Worm (Caenorhabditis elegans): ENCODE results near the gene EGAP1.1.
A peak's percentile ranks its signal among the peaks of the same experiment; 100 is the strongest.

EGAP1.1 gene

DNA sequence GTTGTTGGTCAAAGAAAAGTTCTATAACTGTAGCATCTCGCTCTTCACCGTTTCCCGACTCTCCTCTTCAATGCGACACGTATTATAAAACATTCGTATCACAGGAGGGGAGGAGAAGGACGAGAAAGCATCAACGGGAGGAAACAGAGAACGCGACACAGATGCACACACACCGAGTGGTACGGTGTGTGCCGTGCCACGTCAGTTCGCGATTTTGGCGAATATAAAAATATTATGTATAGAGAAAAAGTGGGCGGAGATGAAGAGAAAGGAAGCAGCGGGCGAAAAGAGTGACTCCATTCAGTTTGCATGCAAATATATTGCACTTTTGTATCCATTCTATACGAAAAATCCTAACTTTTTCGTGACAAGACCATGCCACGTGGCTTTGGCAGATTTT is 22.3 kb downstream of the EGAP1.1 start:
- TF ChIP-seq hrde-1 (tag; optimal IDR thresholded peaks at IDR 0.05; ENCODE audit: borderline replicate concordance) (peak; percentile 50), Y67H2A.10 (GFP tag; conservative IDR thresholded peaks at IDR 0.05) (no peak), snpc-4 (GFP tag; optimal IDR thresholded peaks at IDR 0.05) (no peak), snpc-4 (tag; optimal IDR thresholded peaks at IDR 0.05) (peak in 3 of 4 experiments; percentile 13 to 42 (median 35)), lin-54 (GFP tag; optimal IDR thresholded peaks at IDR 0.05) (peak; percentile 33), ztf-18 (tag; optimal IDR thresholded peaks at IDR 0.05) (no peak), madf-6 (GFP tag; IDR thresholded peaks at IDR 0.05) (peak; percentile 23; the same call in 1 of the 2 replicates), egl-18 (GFP tag; IDR thresholded peaks at IDR 0.05) (no peak), snpc-1.1 (tag; optimal IDR thresholded peaks at IDR 0.05; ENCODE audit: insufficient read depth) (no peak), die-1 (tag; optimal IDR thresholded peaks at IDR 0.05) (peak; percentile 12), gei-17 (GFP tag; optimal IDR thresholded peaks at IDR 0.05) (no peak), D2030.7 (GFP tag; IDR thresholded peaks at IDR 0.05) (0 out of 2 replicates have a peak, but pooled peaks have one; percentile 35), madf-3 (GFP tag; IDR thresholded peaks at IDR 0.05) (no peak), hlh-26 (GFP tag; conservative IDR thresholded peaks at IDR 0.05) (no peak), bed-1 (GFP tag; IDR thresholded peaks at IDR 0.05) (no peak), nhr-27 (tag; optimal IDR thresholded peaks at IDR 0.05) (no peak), nhr-80 (tag; optimal IDR thresholded peaks at IDR 0.05) (peak; percentile 67), nfya-1 (tag; optimal IDR thresholded peaks at IDR 0.05; ENCODE audit: borderline replicate concordance, insufficient read depth) (no peak), nhr-179 (tag; optimal IDR thresholded peaks at IDR 0.05) (no peak), ceh-91 (GFP tag; IDR thresholded peaks at IDR 0.05) (no peak), chd-7 (tag; optimal IDR thresholded peaks at IDR 0.05) (no peak), F33H1.4 (GFP tag; IDR thresholded peaks at IDR 0.05) (no peak), attf-3 (GFP tag; conservative IDR thresholded peaks at IDR 0.05) (no peak), snpc-3.4 (tag; optimal IDR thresholded peaks at IDR 0.05) (peak; percentile 35), let-607 (tag; optimal IDR thresholded peaks at IDR 0.05) (peak; percentile 77 to 79), egl-44 (GFP tag; IDR thresholded peaks at IDR 0.05) (no peak), B0336.3 (GFP tag; IDR thresholded peaks at IDR 0.05) (no peak; the same call in 1 of the 2 replicates), cebp-2 (GFP tag; IDR thresholded peaks at IDR 0.05) (no peak), nfyb-1 (GFP tag; IDR thresholded peaks at IDR 0.05) (peak; percentile 54; the same call in 1 of the 2 replicates), mes-4 (tag; optimal IDR thresholded peaks at IDR 0.05) (peak; percentile 1), pha-4 (tag; optimal IDR thresholded peaks at IDR 0.05) (no peak), hmg-1.2 (GFP tag; IDR thresholded peaks at IDR 0.05) (peak; percentile 26; the same call in 1 of the 2 replicates), dox-1 (GFP tag; IDR thresholded peaks at IDR 0.05) (peak; percentile 40; the same call in 1 of the 2 replicates), F52B5.7 (tag; optimal IDR thresholded peaks at IDR 0.05) (peak; percentile 3), snpc-1.3 (tag; optimal IDR thresholded peaks at IDR 0.05; ENCODE audit: insufficient read depth) (no peak), atf-7 (tag; optimal IDR thresholded peaks at IDR 0.05) (no peak)

DNA sequence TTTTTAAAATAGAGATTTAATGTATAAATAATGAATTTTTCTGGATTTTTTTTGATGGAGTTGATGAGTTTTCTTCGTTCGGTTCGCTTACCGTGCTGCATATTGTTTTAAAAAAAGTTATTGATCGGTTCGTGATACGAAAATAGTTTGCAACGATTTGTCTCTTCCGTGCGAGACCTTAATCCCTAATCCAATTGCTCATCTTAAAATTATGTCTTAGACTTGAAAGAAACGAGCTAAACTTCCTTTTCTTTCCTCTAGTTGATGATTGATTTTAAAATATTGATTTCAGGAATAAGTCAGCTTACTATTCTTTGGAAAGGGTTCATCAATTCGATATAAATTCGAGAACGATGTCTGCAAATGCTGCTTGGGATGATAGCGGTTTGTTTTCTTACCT is 28.6 kb downstream of the EGAP1.1 start, which contains the start of gene C28H8.3:
TSS of gene C28H8.3 (plus strand) at position 293 of the 400 bp plus-strand sequence.
- TF ChIP-seq hsf-1 (GFP tag; IDR thresholded peaks at IDR 0.05) (peak; percentile 53), nhr-27 (tag; optimal IDR thresholded peaks at IDR 0.05) (no peak), chd-7 (tag; optimal IDR thresholded peaks at IDR 0.05) (no peak), mcd-1 (GFP tag; IDR thresholded peaks at IDR 0.05) (no peak), ekl-4 (GFP tag; IDR thresholded peaks at IDR 0.05) (no peak), pha-4 (tag; optimal IDR thresholded peaks at IDR 0.05) (no peak), nfyb-1 (GFP tag; IDR thresholded peaks at IDR 0.05) (peak; percentile 40; the same call in 1 of the 2 replicates), F57C9.4 (tag; optimal IDR thresholded peaks at IDR 0.05) (no peak), unc-62 (GFP tag; optimal IDR thresholded peaks at IDR 0.05) (no peak), K12H6.12 (tag; optimal IDR thresholded peaks at IDR 0.05) (no peak), lin-40 (tag; optimal IDR thresholded peaks at IDR 0.05) (no peak), nhr-80 (tag; optimal IDR thresholded peaks at IDR 0.05) (no peak), lsy-27 (tag; optimal IDR thresholded peaks at IDR 0.05; ENCODE audit: borderline replicate concordance, insufficient read depth) (no peak), ztf-6 (GFP tag; IDR thresholded peaks at IDR 0.05) (no peak), hmg-1.2 (GFP tag; IDR thresholded peaks at IDR 0.05) (peak; percentile 19; the same call in 1 of the 2 replicates), repo-1 (tag; optimal IDR thresholded peaks at IDR 0.05) (no peak), Y53G8AR.9 (GFP tag; conservative IDR thresholded peaks at IDR 0.05) (no peak), lir-1 (GFP tag; conservative IDR thresholded peaks at IDR 0.05) (no peak), nhr-179 (tag; optimal IDR thresholded peaks at IDR 0.05) (no peak)
